Worm (Caenorhabditis elegans): ENCODE measurements around the gene col-177.

- no peak for TF ChIP-seq lin-39 (tag; optimal IDR thresholded peaks at IDR 0.05)
- TF ChIP-seq nhr-11 (tag; optimal IDR thresholded peaks at IDR 0.05): no peak
- no peak for TF ChIP-seq mdl-1 (tag; optimal IDR thresholded peaks at IDR 0.05)
- TF ChIP-seq unc-62 (GFP tag; optimal IDR thresholded peaks at IDR 0.05): no peak
- TF ChIP-seq lin-13 (GFP tag; optimal IDR thresholded peaks at IDR 0.05): no peak
- TF ChIP-seq nhr-20 (tag; optimal IDR thresholded peaks at IDR 0.05): no peak
- no peak for TF ChIP-seq grh-1 (GFP tag; IDR thresholded peaks at IDR 0.05)
- no peak for TF ChIP-seq zag-1 (tag; optimal IDR thresholded peaks at IDR 0.05)
- TF ChIP-seq unc-86 (tag; optimal IDR thresholded peaks at IDR 0.05): no peak
- no peak for TF ChIP-seq nhr-12 (tag; optimal IDR thresholded peaks at IDR 0.05)
- no peak for TF ChIP-seq blmp-1 (tag; optimal IDR thresholded peaks at IDR 0.05)
- TF ChIP-seq lsy-2 (tag; optimal IDR thresholded peaks at IDR 0.05): no peak
- TF ChIP-seq egl-13 (tag; optimal IDR thresholded peaks at IDR 0.05): no peak
- no peak for TF ChIP-seq ama-1 (optimal IDR thresholded peaks at IDR 0.05)
Measured at ce11 chrX:11047183-11047582, 45.5 kb upstream of the col-177 start, which contains the start of gene clc-1.
